Worm (Caenorhabditis elegans) whole organism, L4 larva: ENCODE measurements around the gene ZK1240.6.

Source experiments
- T20F7.1 ChIP-seq: fragments of 200-800 bp; sonication (Bioruptor generic); optimal IDR thresholded peaks from 2 replicates; lab custom pipeline; 2018; ENCODE audit warnings: mild to moderate bottlenecking, missing genetic modification characterization, missing compliant biosample characterization
- Y5F2A.4 ChIP-seq: fragments of 200-800 bp; sonication (Bioruptor generic); optimal IDR thresholded peaks from 2 replicates; lab custom pipeline; 2018; ENCODE audit warnings: mild to moderate bottlenecking, missing genetic modification characterization, missing compliant biosample characterization
- Y75B8A.6 ChIP-seq: fragments of 200-800 bp; sonication (Bioruptor generic); IDR thresholded peaks from 2 replicates; pipeline ENCODE4 v1.3.6; 2022; ENCODE audit warnings: missing genetic modification reagents, missing genetic modification characterization, missing compliant biosample characterization
- ZK337.2 ChIP-seq: fragments of 200-800 bp; sonication (Bioruptor generic); IDR thresholded peaks from 2 replicates; pipeline ENCODE4 v1.3.6; 2022; ENCODE audit warnings: missing genetic modification reagents, missing genetic modification characterization, missing compliant biosample characterization
- ZK546.5 ChIP-seq, 2 experiments: sonication (generic microtip); optimal IDR thresholded peaks; 2 replicates each; lab custom pipeline; 2017; ENCODE audit warnings: missing biosample characterization in 2 of 2, missing genetic modification characterization in 2 of 2
- aha-1 ChIP-seq: fragments of 150-350 bp; peaks from one replicate; lab custom pipeline; 2014; ENCODE audit warnings: missing biosample characterization, missing genetic modification characterization
- attf-4 ChIP-seq: sonication (generic microtip); optimal IDR thresholded peaks from 3 replicates; lab custom pipeline; 2017; ENCODE audit warnings: missing biosample characterization, missing genetic modification characterization
- ceh-44 ChIP-seq: fragments of 200-800 bp; sonication (Bioruptor generic); IDR thresholded peaks from 2 replicates; pipeline ENCODE4 v1.3.6; 2022; ENCODE audit warnings: missing genetic modification reagents, missing genetic modification characterization, missing compliant biosample characterization
- ceh-62 ChIP-seq: sonication (generic microtip); optimal IDR thresholded peaks from 2 replicates; lab custom pipeline; 2017; ENCODE audit warnings: missing biosample characterization, missing genetic modification characterization
- dpl-1 ChIP-seq: fragments of 150-350 bp; optimal IDR thresholded peaks from 2 replicates; lab custom pipeline; 2014; ENCODE audit warnings: missing biosample characterization, missing genetic modification reagents, missing genetic modification characterization
- egl-43 ChIP-seq: fragments of 200-800 bp; sonication (Bioruptor generic); IDR thresholded peaks from 2 replicates; pipeline ENCODE4 v1.3.6; 2022; ENCODE audit warnings: missing genetic modification reagents, missing genetic modification characterization, missing compliant biosample characterization
- hif-1 ChIP-seq, 2 experiments: sonication (generic microtip); optimal IDR thresholded peaks; 2 replicates each; lab custom pipeline; 2016 to 2017; ENCODE audit warnings: missing compliant biosample characterization in 2 of 2, missing genetic modification characterization in 2 of 2, missing genetic modification reagents in 2 of 2, missing genotype in 2 of 2, mild to moderate bottlenecking in 1 of 2
- hlh-11 ChIP-seq: fragments of 200-800 bp; sonication (Bioruptor generic); optimal IDR thresholded peaks from 2 replicates; lab custom pipeline; 2018; ENCODE audit warnings: mild to moderate bottlenecking, missing genetic modification characterization, missing compliant biosample characterization
- hlh-30 ChIP-seq: sonication (generic microtip); optimal IDR thresholded peaks from 2 replicates; lab custom pipeline; 2017; ENCODE audit warnings: antibody characterized with exemption, mild to moderate bottlenecking, missing genetic modification characterization, missing compliant biosample characterization; ENCODE audit not compliant: insufficient read depth
- hmg-1.1 ChIP-seq: fragments of 200-800 bp; sonication (Bioruptor generic); IDR thresholded peaks from 2 replicates; pipeline ENCODE4 v1.3.6; 2022; ENCODE audit warnings: missing genetic modification reagents, missing genetic modification characterization, missing compliant biosample characterization
- jun-1 ChIP-seq: fragments of 150-350 bp; optimal IDR thresholded peaks from 2 replicates; lab custom pipeline; 2014; ENCODE audit warnings: missing biosample characterization, missing genetic modification reagents, missing genetic modification characterization
- lir-3 ChIP-seq: sonication (generic microtip); optimal IDR thresholded peaks from 2 replicates; lab custom pipeline; 2016; ENCODE audit warnings: mild to moderate bottlenecking, missing genetic modification characterization, missing compliant biosample characterization
- madf-9 ChIP-seq: fragments of 200-800 bp; sonication (Bioruptor generic); conservative IDR thresholded peaks from 2 replicates; pipeline ENCODE4 v1.3.6; 2022; ENCODE audit warnings: missing genetic modification reagents, missing genetic modification characterization, missing compliant biosample characterization
- mep-1 ChIP-seq: fragments of 150-350 bp; sonication (generic microtip); optimal IDR thresholded peaks from 3 replicates; lab custom pipeline; 2014; ENCODE audit warnings: missing biosample characterization, missing genetic modification characterization
- nhr-10 ChIP-seq: fragments of 150-350 bp; optimal IDR thresholded peaks from 2 replicates; lab custom pipeline; 2014; ENCODE audit warnings: missing biosample characterization, missing genetic modification characterization
- nhr-237 ChIP-seq: sonication (generic microtip); optimal IDR thresholded peaks from 2 replicates; lab custom pipeline; 2017; ENCODE audit warnings: missing biosample characterization, missing genetic modification characterization
- nhr-42 ChIP-seq: fragments of 200-800 bp; sonication (Bioruptor generic); IDR thresholded peaks from 2 replicates; pipeline ENCODE4 v1.3.6; 2022; ENCODE audit warnings: missing genetic modification characterization, missing compliant biosample characterization
- nhr-76 ChIP-seq: fragments of 150-350 bp; optimal IDR thresholded peaks from 2 replicates; lab custom pipeline; 2014; ENCODE audit warnings: missing biosample characterization, missing genetic modification characterization
- sdz-12 ChIP-seq: fragments of 200-800 bp; sonication (Bioruptor generic); optimal IDR thresholded peaks from 2 replicates; lab custom pipeline; 2018; ENCODE audit warnings: mild to moderate bottlenecking, missing genetic modification characterization, missing compliant biosample characterization
- skn-1 ChIP-seq: fragments of 150-350 bp; optimal IDR thresholded peaks from 2 replicates; lab custom pipeline; 2014; ENCODE audit warnings: missing biosample characterization, missing genetic modification characterization
- snpc-1.2 ChIP-seq: fragments of 200-800 bp; sonication (Bioruptor generic); IDR thresholded peaks from 2 replicates; pipeline ENCODE4 v1.3.6; 2022; ENCODE audit warnings: missing genetic modification reagents, missing genetic modification characterization, missing compliant biosample characterization
- spr-3 ChIP-seq: fragments of 200-800 bp; sonication (Bioruptor generic); optimal IDR thresholded peaks from 2 replicates; lab custom pipeline; 2018; ENCODE audit warnings: mild to moderate bottlenecking, missing genetic modification characterization, missing compliant biosample characterization
- tag-97 ChIP-seq: fragments of 200-800 bp; sonication (Bioruptor generic); IDR thresholded peaks from 2 replicates; pipeline ENCODE4 v1.3.6; 2022; ENCODE audit warnings: missing genetic modification characterization, missing compliant biosample characterization
- tra-1 ChIP-seq: fragments of 200-800 bp; sonication (Bioruptor generic); IDR thresholded peaks from 2 replicates; pipeline ENCODE4 v1.3.6; 2022; ENCODE audit warnings: missing genetic modification reagents, missing genetic modification characterization, missing compliant biosample characterization
- unc-62 ChIP-seq, 3 experiments: fragments of 150-350 bp in 1 of 3; sonication (generic microtip); optimal IDR thresholded peaks in 2 of 3; peaks in 1 of 3; 1 replicate in 1 of 3; 2 replicates in 2 of 3; lab custom pipeline; 2014 to 2017; ENCODE audit warnings: missing biosample characterization in 3 of 3, missing genetic modification characterization in 3 of 3, missing genetic modification reagents in 3 of 3, missing genotype in 1 of 3
- vab-7 ChIP-seq: fragments of 200-800 bp; sonication (Bioruptor generic); IDR thresholded peaks from 2 replicates; pipeline ENCODE4 v1.3.6; 2022; ENCODE audit warnings: missing genetic modification reagents, missing genetic modification characterization, missing compliant biosample characterization
- zag-1 ChIP-seq: fragments of 150-350 bp; optimal IDR thresholded peaks from 2 replicates; lab custom pipeline; 2014; ENCODE audit warnings: missing biosample characterization, missing genetic modification characterization
- zip-2 ChIP-seq: fragments of 150-350 bp; optimal IDR thresholded peaks from 2 replicates; lab custom pipeline; 2014; ENCODE audit warnings: missing biosample characterization, missing genetic modification characterization
- ztf-11 ChIP-seq: fragments of 150-350 bp; optimal IDR thresholded peaks from 2 replicates; lab custom pipeline; 2014; ENCODE audit warnings: missing biosample characterization, missing genetic modification characterization
- ztf-7 ChIP-seq: fragments of 150-350 bp; optimal IDR thresholded peaks from 2 replicates; lab custom pipeline; 2014; ENCODE audit warnings: missing biosample characterization, missing genetic modification characterization

The ZK1240.6 gene

ce11 chrII:2372090-2372489, 49.4 kb upstream of the ZK1240.6 start, which contains the start of gene F16G10.3:
Gene F16G10.3 (plus strand): TSS chrII:2372390.
- TF ChIP-seq dpl-1 (no peak), aha-1 (tag; lab: Kevin White, UChicago) (peak; percentile 66)

- TF ChIP-seq madf-9 = no peak
- peak; percentile 6 for TF ChIP-seq aha-1 (tag; lab: Kevin White, UChicago)
Measured at ce11 chrII:2368956-2369355, 46.2 kb upstream of the ZK1240.6 start, which contains the start of gene hpo-25. Gene hpo-25 (plus strand): TSS chrII:2369256.

- TF ChIP-seq nhr-10 (tag; lab: Kevin White, UChicago) = no peak
- no peak for TF ChIP-seq tra-1 (GFP tag; lab: Robert Waterston, UW)
- TF ChIP-seq unc-62 (GFP tag; optimal IDR thresholded peaks at IDR 0.05 in 1 of 2; lab: Kevin White, UChicago) = peak in 1 of 2 experiments; percentile 32
- TF ChIP-seq unc-62 (tag; optimal IDR thresholded peaks at IDR 0.05; lab: Kevin White, UChicago) = no peak
Measured at ce11 chrII:2366623-2367365, 44.1 kb upstream of the ZK1240.6 start, which contains the start of the genes F43C11.12 and F16G10.5. Gene F43C11.12 (minus strand): TSS chrII:2366723. Gene F16G10.5 (plus strand): TSS chrII:2367315.

ce11 chrII:2363673-2364072, 41.0 kb upstream of the ZK1240.6 start, which contains the start of gene F43C11.11:
Gene F43C11.11 (minus strand): TSS chrII:2363773.
- TF ChIP-seq aha-1 (tag; lab: Kevin White, UChicago) = no peak
- TF ChIP-seq zag-1 (tag; lab: Kevin White, UChicago) = no peak
- no peak for TF ChIP-seq skn-1 (tag; lab: Kevin White, UChicago)
- TF ChIP-seq ztf-11 (tag; lab: Kevin White, UChicago) = no peak
- no peak for TF ChIP-seq sdz-12
- no peak for TF ChIP-seq nhr-42
- no peak for TF ChIP-seq Y75B8A.6 (GFP tag; lab: Robert Waterston, UW)
- TF ChIP-seq hlh-30 (tag; lab: Kevin White, UChicago) = no peak
- no peak for TF ChIP-seq attf-4
- no peak for TF ChIP-seq ZK546.5 (tag; optimal IDR thresholded peaks at IDR 0.05; lab: Kevin White, UChicago)
- no peak for TF ChIP-seq jun-1 (tag; lab: Kevin White, UChicago)
- no peak for TF ChIP-seq ceh-44
- no peak for TF ChIP-seq nhr-237 (tag; lab: Kevin White, UChicago)
- TF ChIP-seq vab-7 (GFP tag; lab: Robert Waterston, UW) = no peak
- TF ChIP-seq ceh-62 (tag; lab: Kevin White, UChicago) = no peak
- TF ChIP-seq egl-43 (GFP tag; lab: Robert Waterston, UW) = no peak
- TF ChIP-seq, all 104 proteins: peak for 0

- TF ChIP-seq zip-2 (tag; lab: Kevin White, UChicago) (no peak), hif-1 (tag; optimal IDR thresholded peaks at IDR 0.05; lab: Kevin White, UChicago) (no peak), ztf-11 (tag; lab: Kevin White, UChicago) (no peak), hlh-30 (tag; lab: Kevin White, UChicago) (no peak), T20F7.1 (GFP tag; lab: Kevin White, UChicago) (no peak), ceh-62 (tag; lab: Kevin White, UChicago) (no peak), lir-3 (tag; lab: Kevin White, UChicago) (no peak), nhr-76 (tag; lab: Kevin White, UChicago) (no peak), ZK337.2 (no peak), mep-1 (no peak), Y5F2A.4 (no peak), hlh-11 (no peak), tag-97 (GFP tag; lab: Robert Waterston, UW) (no peak), ztf-7 (tag; lab: Kevin White, UChicago) (no peak), vab-7 (GFP tag; lab: Robert Waterston, UW) (no peak), skn-1 (tag; lab: Kevin White, UChicago) (no peak), zag-1 (tag; lab: Kevin White, UChicago) (no peak), snpc-1.2 (GFP tag; lab: Robert Waterston, UW) (no peak), spr-3 (no peak), hmg-1.1 (GFP tag; lab: Robert Waterston, UW) (no peak)
Measured at ce11 chrII:2359965-2360364, 37.3 kb upstream of the ZK1240.6 start, which contains the start of gene F43C11.16. Gene F43C11.16 (minus strand): TSS chrII:2360065.
